Fruit fly (Drosophila melanogaster) whole organism, embryonic: ENCODE measurements around the gene Etl1.

ENCODE experiments used
- CG11695 ChIP-seq: fragments of 200-800 bp; sonication (Bioruptor generic); IDR thresholded peaks from 3 replicates; pipeline ENCODE4 v1.3.6; 2022; ENCODE audit warnings: missing biosample characterization, missing genetic modification characterization
- CG12769 ChIP-seq: fragments of 200-800 bp; sonication (Bioruptor generic); optimal IDR thresholded peaks from 2 replicates; lab custom pipeline; 2019; ENCODE audit warnings: missing biosample characterization, mild to moderate bottlenecking, missing genetic modification characterization, moderate library complexity
- CG18476 ChIP-seq: fragments of 200-800 bp; sonication (Bioruptor generic); optimal IDR thresholded peaks from 2 replicates; lab custom pipeline; 2016; ENCODE audit warnings: missing biosample characterization, mild to moderate bottlenecking, missing genetic modification characterization
- CG32772 ChIP-seq: fragments of 200-800 bp; sonication (Bioruptor generic); IDR thresholded peaks from 2 replicates; pipeline ENCODE4 v1.3.6; 2022; ENCODE audit warnings: missing biosample characterization, missing genetic modification characterization
- Fer1 ChIP-seq: fragments of 200-800 bp; sonication (Bioruptor generic); optimal IDR thresholded peaks from 2 replicates; lab custom pipeline; 2017; ENCODE audit warnings: missing biosample characterization, mild to moderate bottlenecking, missing genetic modification characterization
- HLH4C ChIP-seq: fragments of 200-800 bp; sonication (Bioruptor generic); IDR thresholded peaks from 3 replicates; pipeline ENCODE4 v1.3.6; 2022; ENCODE audit warnings: missing biosample characterization, missing genetic modification characterization; ENCODE audit not compliant: partially characterized antibody
- Ravus ChIP-seq: fragments of 200-800 bp; sonication (Bioruptor generic); IDR thresholded peaks from 2 replicates; pipeline ENCODE4 v1.3.6; 2022; ENCODE audit warnings: missing biosample characterization, missing genetic modification characterization
- ato ChIP-seq: fragments of 200-800 bp; sonication (Bioruptor generic); IDR thresholded peaks from 2 replicates; pipeline ENCODE4 v1.3.6; 2022; ENCODE audit warnings: missing biosample characterization, missing genetic modification characterization; ENCODE audit not compliant: partially characterized antibody
- jumu ChIP-seq: fragments of 200-800 bp; sonication (Bioruptor generic); optimal IDR thresholded peaks from 3 replicates; lab custom pipeline; 2016; ENCODE audit warnings: missing biosample characterization, missing genetic modification characterization
- psq ChIP-seq: fragments of 200-800 bp; sonication (Bioruptor generic); optimal IDR thresholded peaks from 2 replicates; lab custom pipeline; 2017; ENCODE audit warnings: missing biosample characterization, missing genetic modification characterization
- salm ChIP-seq: fragments of 200-800 bp; sonication (Bioruptor generic); optimal IDR thresholded peaks from 2 replicates; lab custom pipeline; 2018; ENCODE audit warnings: missing biosample characterization, mild to moderate bottlenecking, missing genetic modification characterization
- wek ChIP-seq: fragments of 200-800 bp; sonication (Bioruptor generic); optimal IDR thresholded peaks from 3 replicates; lab custom pipeline; 2018; ENCODE audit warnings: missing biosample characterization, mild to moderate bottlenecking, missing genetic modification characterization, moderate library complexity
- zf30C ChIP-seq: fragments of 200-800 bp; sonication (Bioruptor generic); optimal IDR thresholded peaks from 3 replicates; lab custom pipeline; 2018; ENCODE audit warnings: missing biosample characterization, mild to moderate bottlenecking, missing genetic modification characterization

DNA sequence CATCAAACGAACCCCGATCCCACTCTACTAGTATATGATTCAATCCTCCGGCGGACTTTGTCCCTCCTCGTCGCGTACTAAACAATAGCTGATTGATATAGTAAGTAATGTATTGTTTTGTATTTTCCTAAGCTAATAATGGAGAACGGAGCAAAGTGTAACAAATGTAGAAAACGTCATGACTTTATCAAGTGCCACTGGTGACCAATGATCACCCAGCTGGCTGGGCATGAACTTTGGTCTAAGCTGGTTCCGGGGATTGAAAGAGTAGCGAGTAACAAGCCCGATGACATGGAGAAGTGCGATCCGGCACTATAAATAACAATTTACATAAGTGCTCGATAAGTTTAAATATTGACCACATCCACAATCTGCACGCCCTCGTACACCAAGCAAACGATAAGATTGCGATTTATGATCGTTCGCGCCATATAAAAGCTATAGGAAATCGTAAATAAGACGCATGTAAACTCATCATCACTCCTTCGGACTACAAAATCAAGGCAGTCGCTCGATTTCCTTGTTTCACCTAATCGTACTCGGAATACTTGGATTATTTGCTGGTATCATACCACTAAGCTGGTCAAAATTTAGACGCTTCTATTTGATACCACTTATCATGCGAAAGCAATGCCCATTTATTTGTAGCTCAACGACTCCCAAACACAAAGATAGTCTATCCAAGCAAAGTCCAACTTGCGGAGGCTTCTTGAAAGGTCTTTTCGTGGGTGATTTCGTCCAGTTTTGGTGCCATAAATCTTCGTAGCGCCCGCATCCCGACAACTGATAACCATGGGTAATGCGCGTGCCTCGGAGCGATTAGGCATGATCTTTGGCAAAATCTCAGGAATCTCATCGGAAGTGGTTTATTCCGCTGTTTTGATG, 37.0 kb upstream of the Etl1 start:
- no peak for TF ChIP-seq CG32772 (GFP tag; lab: Robert Waterston, UW)
- TF ChIP-seq psq (GFP tag; lab: Kevin White, UChicago): no peak
- no peak for TF ChIP-seq Fer1 (GFP tag; lab: Kevin White, UChicago)
- TF ChIP-seq CG12769 (tag; lab: Kevin White, UChicago): no peak
- TF ChIP-seq ato: no peak
- TF ChIP-seq HLH4C (GFP tag; lab: Robert Waterston, UW): no peak
- no peak for TF ChIP-seq CG11695 (GFP tag; lab: Robert Waterston, UW)
- TF ChIP-seq wek: no peak
- TF ChIP-seq jumu (GFP tag; lab: Kevin White, UChicago): no peak
- TF ChIP-seq salm (tag; lab: Kevin White, UChicago): no peak
- no peak for TF ChIP-seq CG18476 (GFP tag; lab: Kevin White, UChicago)
- no peak for TF ChIP-seq Ravus
- TF ChIP-seq zf30C (GFP tag; lab: Kevin White, UChicago): no peak
